Worm (Caenorhabditis elegans) whole organism, L4/young adult: ENCODE measurements around the gene R08C7.8.

Experiments
- W03F9.2 ChIP-seq: fragments of 150-350 bp; optimal IDR thresholded peaks from 2 replicates; lab custom pipeline; 2014; ENCODE audit warnings: missing biosample characterization, missing genetic modification characterization
- dao-5 ChIP-seq: sonication (generic microtip); optimal IDR thresholded peaks from 2 replicates; lab custom pipeline; 2016; ENCODE audit warnings: missing genotype, missing genetic modification characterization, moderate library complexity, missing compliant biosample characterization

ce11 chrIV:4478612-4479011 is 44.3 kb upstream of the R08C7.8 start:
- TF ChIP-seq dao-5 (tag; lab: Kevin White, UChicago), result no peak
- no peak for TF ChIP-seq W03F9.2 (tag; lab: Kevin White, UChicago)
